Fruit fly (Drosophila melanogaster): ENCODE results near the gene hoip.

hoip gene

DNA sequence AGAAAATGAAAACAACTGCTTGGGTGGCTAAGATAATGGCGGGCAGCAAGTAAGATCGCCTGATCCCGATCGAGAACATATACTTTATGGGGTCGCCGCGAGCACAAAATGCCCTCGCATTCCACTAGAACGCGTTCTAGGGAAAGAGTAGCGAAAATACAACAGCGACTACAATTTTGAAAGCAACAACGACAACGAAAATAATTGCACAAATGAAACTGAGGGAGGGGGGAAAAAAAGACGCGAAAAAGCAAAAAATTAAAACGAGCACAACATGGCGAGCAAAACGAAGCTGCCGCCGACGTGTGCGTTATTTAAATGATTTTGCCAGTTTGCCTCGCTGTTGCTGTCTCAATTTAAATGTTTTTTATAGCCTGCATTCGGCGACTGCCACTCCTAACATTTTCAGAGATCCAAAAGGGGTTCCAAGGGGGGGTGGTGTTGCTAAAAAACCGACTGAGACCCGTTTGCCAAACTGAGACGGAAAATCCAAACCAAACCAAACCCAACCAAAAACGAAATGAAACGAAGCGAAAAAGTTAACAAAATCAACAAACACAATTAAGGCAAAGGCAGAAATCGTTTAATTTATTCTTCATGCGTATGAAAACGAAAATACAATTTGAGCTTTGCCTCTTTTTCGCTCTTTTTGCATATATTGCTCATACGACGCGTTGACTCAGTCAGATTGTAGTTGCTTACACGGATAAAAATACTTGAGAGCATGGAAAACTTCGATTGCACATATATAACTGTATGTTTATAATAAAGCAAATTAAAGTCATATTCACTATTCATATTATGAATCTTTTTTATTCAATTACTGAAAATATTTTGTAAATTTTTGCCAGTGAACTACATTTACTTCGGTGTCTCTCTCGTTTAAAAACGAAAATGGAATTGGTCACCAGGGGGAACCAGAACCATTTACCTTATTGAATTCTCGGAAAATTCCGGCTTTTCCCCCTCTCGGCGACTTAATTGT lies 6.9 kb upstream of the hoip start (continued):
- TF ChIP-seq CG4730 (GFP tag; IDR thresholded peaks at IDR 0.05), result peak; percentile 57; the same call in 1 of the 2 replicates
- peak; percentile 32 for TF ChIP-seq org-1 (GFP tag; optimal IDR thresholded peaks at IDR 0.05)
- TF ChIP-seq ara (GFP tag; IDR thresholded peaks at IDR 0.05), result no peak
- peak; percentile 10; the same call in 1 of the 2 replicates for TF ChIP-seq CG13287 (GFP tag; IDR thresholded peaks at IDR 0.05; ENCODE audit: partially characterized antibody)
- peak; percentile 45 for TF ChIP-seq CG10209 (GFP tag; optimal IDR thresholded peaks at IDR 0.05)
- TF ChIP-seq chinmo (GFP tag; IDR thresholded peaks at IDR 0.05; ENCODE audit: partially characterized antibody), result peak; percentile 97; the same call in 3 of the 4 replicates
- TF ChIP-seq Pdp1 (GFP tag; optimal IDR thresholded peaks at IDR 0.05), result peak in 1 of 2 experiments; percentile 25
- TF ChIP-seq NC2β (GFP tag; optimal IDR thresholded peaks at IDR 0.05), result no peak
- TF ChIP-seq CG31224 (GFP tag; IDR thresholded peaks at IDR 0.05), result peak; percentile 78
- no peak for TF ChIP-seq bbx (GFP tag; IDR thresholded peaks at IDR 0.05; ENCODE audit: partially characterized antibody)
- no peak for TF ChIP-seq CG3838 (GFP tag; optimal IDR thresholded peaks at IDR 0.05)
- TF ChIP-seq CG15601 (tag; optimal IDR thresholded peaks at IDR 0.05), result no peak
- no peak for TF ChIP-seq jumu (GFP tag; optimal IDR thresholded peaks at IDR 0.05)
- peak; percentile 75; the same call in 2 of the 3 replicates for TF ChIP-seq CG34422 (GFP tag; IDR thresholded peaks at IDR 0.05)
- TF ChIP-seq Fer2 (tag; optimal IDR thresholded peaks at IDR 0.05), result no peak
- no peak for TF ChIP-seq ab (GFP tag; optimal IDR thresholded peaks at IDR 0.05)
- TF ChIP-seq vvl (GFP tag; IDR thresholded peaks at IDR 0.05), result peak; percentile 78
- TF ChIP-seq grau (tag; optimal IDR thresholded peaks at IDR 0.05), result peak; percentile 71
- peak; percentile 56 for TF ChIP-seq Xbp1 (GFP tag; optimal IDR thresholded peaks at IDR 0.05)
- peak; percentile 55; the same call in 1 of the 2 replicates for TF ChIP-seq CG32767 (GFP tag; IDR thresholded peaks at IDR 0.05)
- TF ChIP-seq lov (optimal IDR thresholded peaks at IDR 0.05), result no peak
- no peak for TF ChIP-seq lov (GFP tag; IDR thresholded peaks at IDR 0.05)
- peak; percentile 38 for TF ChIP-seq CG18764 (GFP tag; optimal IDR thresholded peaks at IDR 0.05)
- peak; percentile 48 to 59 for TF ChIP-seq dpn (GFP tag; optimal IDR thresholded peaks at IDR 0.05)
- no peak for TF ChIP-seq oc (tag; optimal IDR thresholded peaks at IDR 0.05)
- TF ChIP-seq CG1233 (GFP tag; optimal IDR thresholded peaks at IDR 0.05), result no peak
- TF ChIP-seq CG1792 (GFP tag; optimal IDR thresholded peaks at IDR 0.05), result no peak
- TF ChIP-seq CG8765 (GFP tag; IDR thresholded peaks at IDR 0.05), result no peak; the same call in 1 of the 2 replicates
- TF ChIP-seq seq (GFP tag; IDR thresholded peaks at IDR 0.05), result peak; percentile 82
- TF ChIP-seq Neu2 (GFP tag; optimal IDR thresholded peaks at IDR 0.05; ENCODE audit: borderline replicate concordance), result no peak
- no peak for TF ChIP-seq CG31365 (tag; optimal IDR thresholded peaks at IDR 0.05)
- peak; percentile 76 for TF ChIP-seq CG18599 (GFP tag; optimal IDR thresholded peaks at IDR 0.05)
- peak; percentile 76 for TF ChIP-seq CG6272 (GFP tag; IDR thresholded peaks at IDR 0.05)
- TF ChIP-seq CG31388 (GFP tag; optimal IDR thresholded peaks at IDR 0.05), result no peak
- peak; percentile 14 for TF ChIP-seq HmgZ (tag; optimal IDR thresholded peaks at IDR 0.05)
- peak; percentile 38 for TF ChIP-seq CG9817 (tag; optimal IDR thresholded peaks at IDR 0.05)
- TF ChIP-seq en (GFP tag; optimal IDR thresholded peaks at IDR 0.05), result no peak
- peak; percentile 66 for TF ChIP-seq fd3F (GFP tag; optimal IDR thresholded peaks at IDR 0.05)
- peak; percentile 84 for TF ChIP-seq CG2120 (GFP tag; optimal IDR thresholded peaks at IDR 0.05)
- TF ChIP-seq Aef1 (GFP tag; IDR thresholded peaks at IDR 0.05), result peak; percentile 88
- TF ChIP-seq CG1529 (GFP tag; optimal IDR thresholded peaks at IDR 0.05), result no peak
- peak; percentile 24; the same call in 1 of the 2 replicates for TF ChIP-seq CG4404 (GFP tag; IDR thresholded peaks at IDR 0.05)
- TF ChIP-seq CG10979 (tag; optimal IDR thresholded peaks at IDR 0.05), result peak; percentile 10
- no peak for TF ChIP-seq CG6765 (GFP tag; optimal IDR thresholded peaks at IDR 0.05)
- TF ChIP-seq CG10267 (tag; optimal IDR thresholded peaks at IDR 0.05), result peak; percentile 42
- no peak for TF ChIP-seq twi (tag; optimal IDR thresholded peaks at IDR 0.05)
- TF ChIP-seq trem (tag; optimal IDR thresholded peaks at IDR 0.05), result no peak
- TF ChIP-seq C15 (GFP tag; IDR thresholded peaks at IDR 0.05), result peak; percentile 65; the same call in 2 of the 3 replicates

All from whole organism, embryonic.